Fruit fly (Drosophila melanogaster) whole organism, prepupa: Measurements from ENCODE around the gene Alg12.

Source experiments
- CG1621 ChIP-seq: fragments of 200-800 bp; sonication (Bioruptor generic); optimal IDR thresholded peaks from 3 replicates; lab custom pipeline; 2018; ENCODE audit warnings: missing biosample characterization, mild to moderate bottlenecking, missing genetic modification characterization
- CG32006 ChIP-seq: fragments of 200-800 bp; sonication (Bioruptor generic); optimal IDR thresholded peaks from 3 replicates; lab custom pipeline; 2017; ENCODE audit warnings: missing biosample characterization, mild to moderate bottlenecking, missing genetic modification characterization
- CG34406 ChIP-seq: fragments of 200-800 bp; sonication (Bioruptor generic); optimal IDR thresholded peaks from 3 replicates; lab custom pipeline; 2016; ENCODE audit warnings: missing biosample characterization, missing genetic modification characterization
- CG8319 ChIP-seq: fragments of 200-800 bp; sonication (Bioruptor generic); optimal IDR thresholded peaks from 3 replicates; lab custom pipeline; 2016; ENCODE audit warnings: missing biosample characterization, missing genetic modification characterization
- topi ChIP-seq: fragments of 200-800 bp; sonication (Bioruptor generic); optimal IDR thresholded peaks from 3 replicates; lab custom pipeline; 2016; ENCODE audit warnings: missing biosample characterization, missing genetic modification characterization

- TF ChIP-seq topi (no peak), CG1621 (tag; lab: Kevin White, UChicago) (no peak), CG8319 (GFP tag; lab: Kevin White, UChicago) (no peak), CG32006 (GFP tag; lab: Kevin White, UChicago) (no peak), CG34406 (no peak)
Observed at dm6 chr3R:9747875-9747899, 8.6 kb upstream of the Alg12 start, which contains the start of gene PpD3.
